Worm (Caenorhabditis elegans) whole organism, young adult: ENCODE results near the gene unc-10.

Experiments
- B0336.3 ChIP-seq: fragments of 200-800 bp; sonication (Bioruptor generic); IDR thresholded peaks from 2 replicates; pipeline ENCODE4 v1.3.6; 2022; ENCODE audit warnings: missing genetic modification characterization, missing compliant biosample characterization
- C17E4.6 ChIP-seq: fragments of 200-800 bp; sonication (Bioruptor generic); IDR thresholded peaks from 2 replicates; pipeline ENCODE4 v1.3.6; 2022; ENCODE audit warnings: missing genetic modification reagents, missing genetic modification characterization, missing compliant biosample characterization
- D2030.7 ChIP-seq: fragments of 200-800 bp; sonication (Bioruptor generic); IDR thresholded peaks from 2 replicates; pipeline ENCODE4 v1.3.6; 2022; ENCODE audit warnings: missing genetic modification reagents, missing genetic modification characterization, missing compliant biosample characterization
- F10E7.11 ChIP-seq: sonication (generic microtip); optimal IDR thresholded peaks from 2 replicates; lab custom pipeline; 2017; ENCODE audit warnings: mild to moderate bottlenecking, missing genetic modification characterization, moderate library complexity, missing compliant biosample characterization
- F23B12.7 ChIP-seq: sonication (generic microtip); optimal IDR thresholded peaks from 2 replicates; lab custom pipeline; 2017; ENCODE audit warnings: missing genetic modification characterization, mild to moderate bottlenecking, missing compliant biosample characterization, antibody characterized with exemption, moderate library complexity; ENCODE audit not compliant: insufficient read depth
- F55B11.4 ChIP-seq: sonication (generic microtip); optimal IDR thresholded peaks from 2 replicates; lab custom pipeline; 2016; ENCODE audit warnings: missing compliant biosample characterization, missing genetic modification characterization, borderline replicate concordance; ENCODE audit not compliant: insufficient read depth
- F57C9.4 ChIP-seq: sonication (generic microtip); optimal IDR thresholded peaks from 2 replicates; lab custom pipeline; 2017; ENCODE audit warnings: mild to moderate bottlenecking, missing genetic modification characterization, missing compliant biosample characterization
- K12H6.12 ChIP-seq: fragments of 200-800 bp; sonication (Bioruptor generic); optimal IDR thresholded peaks from 2 replicates; lab custom pipeline; 2018; ENCODE audit warnings: mild to moderate bottlenecking, missing genetic modification characterization, missing compliant biosample characterization
- Y53G8AR.9 ChIP-seq: fragments of 200-800 bp; sonication (Bioruptor generic); conservative IDR thresholded peaks from 2 replicates; pipeline ENCODE4 v1.3.6; 2022; ENCODE audit warnings: missing genetic modification reagents, missing genetic modification characterization, missing compliant biosample characterization
- Y95B8A.8 ChIP-seq: fragments of 200-800 bp; sonication (Bioruptor generic); IDR thresholded peaks from 2 replicates; pipeline ENCODE4 v1.3.6; 2022; ENCODE audit warnings: missing genetic modification reagents, missing genetic modification characterization, missing compliant biosample characterization
- aptf-2 ChIP-seq: fragments of 200-800 bp; sonication (Bioruptor generic); conservative IDR thresholded peaks from 2 replicates; pipeline ENCODE4 v1.3.6; 2022; ENCODE audit warnings: missing genetic modification reagents, missing genetic modification characterization, missing compliant biosample characterization
- athp-1 ChIP-seq: sonication (generic microtip); optimal IDR thresholded peaks from 2 replicates; lab custom pipeline; 2017; ENCODE audit warnings: mild to moderate bottlenecking, missing genetic modification characterization, missing compliant biosample characterization
- attf-5 ChIP-seq: fragments of 200-800 bp; sonication (Bioruptor generic); optimal IDR thresholded peaks from 2 replicates; lab custom pipeline; 2018; ENCODE audit warnings: mild to moderate bottlenecking, missing genetic modification characterization, missing compliant biosample characterization
- bed-1 ChIP-seq: fragments of 200-800 bp; sonication (Bioruptor generic); IDR thresholded peaks from 2 replicates; pipeline ENCODE4 v1.3.6; 2022; ENCODE audit warnings: missing genetic modification reagents, missing genetic modification characterization, missing compliant biosample characterization
- cebp-2 ChIP-seq: fragments of 200-800 bp; sonication (Bioruptor generic); IDR thresholded peaks from 2 replicates; pipeline ENCODE4 v1.3.6; 2022; ENCODE audit warnings: missing genetic modification characterization, missing compliant biosample characterization
- ceh-27 ChIP-seq: fragments of 200-800 bp; sonication (Bioruptor generic); optimal IDR thresholded peaks from 2 replicates; lab custom pipeline; 2018; ENCODE audit warnings: mild to moderate bottlenecking, missing genetic modification characterization, moderate library complexity, missing compliant biosample characterization
- ceh-40 ChIP-seq: fragments of 200-800 bp; sonication (Bioruptor generic); IDR thresholded peaks from 2 replicates; pipeline ENCODE4 v1.3.6; 2022; ENCODE audit warnings: missing genetic modification characterization, missing compliant biosample characterization
- ceh-58 ChIP-seq: fragments of 200-800 bp; sonication (Bioruptor generic); IDR thresholded peaks from 2 replicates; pipeline ENCODE4 v1.3.6; 2022; ENCODE audit warnings: missing genetic modification characterization, missing compliant biosample characterization
- ceh-91 ChIP-seq: fragments of 200-800 bp; sonication (Bioruptor generic); IDR thresholded peaks from 2 replicates; pipeline ENCODE4 v1.3.6; 2022; ENCODE audit warnings: missing genetic modification reagents, missing genetic modification characterization, missing compliant biosample characterization
- chd-7 ChIP-seq: sonication (generic microtip); optimal IDR thresholded peaks from 2 replicates; lab custom pipeline; 2016; ENCODE audit warnings: mild to moderate bottlenecking, missing genetic modification characterization, moderate library complexity, missing compliant biosample characterization
- dox-1 ChIP-seq: fragments of 200-800 bp; sonication (Bioruptor generic); IDR thresholded peaks from 2 replicates; pipeline ENCODE4 v1.3.6; 2022; ENCODE audit warnings: missing genetic modification reagents, missing genetic modification characterization, missing compliant biosample characterization
- dpl-1 ChIP-seq: fragments of 150-350 bp; optimal IDR thresholded peaks from 2 replicates; lab custom pipeline; 2014; ENCODE audit warnings: missing biosample characterization, missing genetic modification reagents, missing genetic modification characterization
- efl-1 ChIP-seq: fragments of 150-350 bp; optimal IDR thresholded peaks from 2 replicates; lab custom pipeline; 2014; ENCODE audit warnings: missing biosample characterization, missing genetic modification reagents, missing genetic modification characterization
- egl-18 ChIP-seq: fragments of 200-800 bp; sonication (Bioruptor generic); IDR thresholded peaks from 2 replicates; pipeline ENCODE4 v1.3.6; 2022; ENCODE audit warnings: missing genetic modification reagents, missing genetic modification characterization, missing compliant biosample characterization
- egrh-3 ChIP-seq: fragments of 200-800 bp; sonication (Bioruptor generic); IDR thresholded peaks from 2 replicates; pipeline ENCODE4 v1.3.6; 2022; ENCODE audit warnings: missing genetic modification reagents, missing genetic modification characterization, missing compliant biosample characterization
- ekl-4 ChIP-seq: fragments of 200-800 bp; sonication (Bioruptor generic); IDR thresholded peaks from 2 replicates; pipeline ENCODE4 v1.3.6; 2022; ENCODE audit warnings: missing genetic modification reagents, missing genetic modification characterization, missing compliant biosample characterization
- ets-4 ChIP-seq: fragments of 200-800 bp; sonication (Bioruptor generic); optimal IDR thresholded peaks from 2 replicates; lab custom pipeline; 2018; ENCODE audit warnings: mild to moderate bottlenecking, missing genetic modification characterization, missing compliant biosample characterization
- gei-17 ChIP-seq: fragments of 200-800 bp; sonication (Bioruptor generic); optimal IDR thresholded peaks from 2 replicates; lab custom pipeline; 2018; ENCODE audit warnings: mild to moderate bottlenecking, missing genetic modification characterization, missing compliant biosample characterization
- hmg-20 ChIP-seq: fragments of 200-800 bp; sonication (Bioruptor generic); IDR thresholded peaks from 2 replicates; pipeline ENCODE4 v1.3.6; 2022; ENCODE audit warnings: missing genetic modification reagents, missing genetic modification characterization, missing compliant biosample characterization
- hsf-1 ChIP-seq: fragments of 200-800 bp; sonication (Bioruptor generic); IDR thresholded peaks from 2 replicates; pipeline ENCODE4 v1.3.6; 2022; ENCODE audit warnings: missing genetic modification reagents, missing genetic modification characterization, missing compliant biosample characterization
- lag-1 ChIP-seq: fragments of 200-800 bp; sonication (Bioruptor generic); IDR thresholded peaks from 2 replicates; pipeline ENCODE4 v1.3.6; 2022; ENCODE audit warnings: missing genetic modification reagents, missing genetic modification characterization, missing compliant biosample characterization
- lin-40 ChIP-seq: sonication (generic microtip); optimal IDR thresholded peaks from 2 replicates; lab custom pipeline; 2016; ENCODE audit warnings: missing genetic modification characterization, mild to moderate bottlenecking, missing compliant biosample characterization, missing genotype, missing genetic modification reagents
- lir-1 ChIP-seq: fragments of 200-800 bp; sonication (Bioruptor generic); conservative IDR thresholded peaks from 2 replicates; pipeline ENCODE4 v1.3.6; 2022; ENCODE audit warnings: missing genetic modification reagents, missing genetic modification characterization, missing compliant biosample characterization
- madf-6 ChIP-seq: fragments of 200-800 bp; sonication (Bioruptor generic); IDR thresholded peaks from 2 replicates; pipeline ENCODE4 v1.3.6; 2022; ENCODE audit warnings: missing genetic modification reagents, missing genetic modification characterization, missing compliant biosample characterization
- mes-4 ChIP-seq: sonication (generic microtip); optimal IDR thresholded peaks from 2 replicates; lab custom pipeline; 2016; ENCODE audit warnings: missing genotype, missing genetic modification characterization, missing compliant biosample characterization
- nhr-27 ChIP-seq: fragments of 200-800 bp; sonication (Bioruptor generic); optimal IDR thresholded peaks from 2 replicates; lab custom pipeline; 2018; ENCODE audit warnings: mild to moderate bottlenecking, missing genetic modification characterization, moderate library complexity, missing compliant biosample characterization
- nhr-90 ChIP-seq: sonication (generic microtip); optimal IDR thresholded peaks from 2 replicates; lab custom pipeline; 2016; ENCODE audit warnings: missing genotype, mild to moderate bottlenecking, missing genetic modification characterization, missing compliant biosample characterization
- pbrm-1 ChIP-seq: fragments of 200-800 bp; sonication (Bioruptor generic); IDR thresholded peaks from 2 replicates; pipeline ENCODE4 v1.3.6; 2022; ENCODE audit warnings: missing genetic modification reagents, missing genetic modification characterization, missing compliant biosample characterization
- rcor-1 ChIP-seq: fragments of 200-800 bp; sonication (Bioruptor generic); IDR thresholded peaks from 2 replicates; pipeline ENCODE4 v1.3.6; 2022; ENCODE audit warnings: missing genetic modification reagents, missing genetic modification characterization, missing compliant biosample characterization
- rec-8 ChIP-seq, 2 experiments: sonication (generic microtip); optimal IDR thresholded peaks; 2 replicates each; lab custom pipeline; 2016; ENCODE audit warnings: mild to moderate bottlenecking in 2 of 2, missing genetic modification characterization in 2 of 2, missing genetic modification reagents in 2 of 2, missing genotype in 2 of 2, missing biosample characterization in 1 of 2, missing compliant biosample characterization in 1 of 2, moderate library complexity in 1 of 2
- repo-1 ChIP-seq: sonication (generic microtip); optimal IDR thresholded peaks from 2 replicates; lab custom pipeline; 2017; ENCODE audit warnings: mild to moderate bottlenecking, missing genetic modification characterization, missing compliant biosample characterization
- rpc-1 ChIP-seq, 2 experiments: fragments of 150-350 bp in 1 of 2; sonication (generic microtip) in 1 of 2; optimal IDR thresholded peaks; 2 replicates each; lab custom pipeline; 2014 to 2018; ENCODE audit warnings: missing biosample characterization in 1 of 2, missing genetic modification characterization in 1 of 2, missing genetic modification reagents in 1 of 2, missing genotype in 1 of 2
- snpc-1.3 ChIP-seq: sonication (generic microtip); optimal IDR thresholded peaks from 2 replicates; lab custom pipeline; 2017; ENCODE audit warnings: missing genetic modification characterization, mild to moderate bottlenecking, missing compliant biosample characterization, antibody characterized with exemption, moderate library complexity, missing genotype, missing genetic modification reagents; ENCODE audit not compliant: insufficient read depth
- tbp1 ChIP-seq: fragments of 200-800 bp; sonication (Bioruptor generic); optimal IDR thresholded peaks from 2 replicates; lab custom pipeline; 2018; ENCODE audit warnings: mild to moderate bottlenecking, missing genetic modification characterization, missing compliant biosample characterization
- unc-130 ChIP-seq: sonication (generic microtip); optimal IDR thresholded peaks from 2 replicates; lab custom pipeline; 2016; ENCODE audit warnings: missing genetic modification reagents, missing genetic modification characterization, missing compliant biosample characterization
- unc-62 ChIP-seq: fragments of 150-350 bp; optimal IDR thresholded peaks from 2 replicates; lab custom pipeline; 2014; ENCODE audit warnings: missing biosample characterization, missing genetic modification reagents, missing genetic modification characterization
- zfh-2 ChIP-seq: fragments of 200-800 bp; sonication (Bioruptor generic); conservative IDR thresholded peaks from 2 replicates; pipeline ENCODE4 v1.3.6; 2022; ENCODE audit warnings: missing genetic modification reagents, missing genetic modification characterization, missing compliant biosample characterization
- ztf-18 ChIP-seq: sonication (generic microtip); optimal IDR thresholded peaks from 2 replicates; lab custom pipeline; 2016; ENCODE audit warnings: missing genotype, mild to moderate bottlenecking, missing genetic modification characterization, missing compliant biosample characterization

The unc-10 gene

ce11 chrX:7323604-7324003, 43.5 kb upstream of the unc-10 start (continued):
- TF ChIP-seq aptf-2 (GFP tag; lab: Robert Waterston, UW), result no peak
- TF ChIP-seq Y95B8A.8 (GFP tag; lab: Robert Waterston, UW), result no peak
- no peak for TF ChIP-seq F55B11.4 (tag; lab: Kevin White, UChicago)
- TF ChIP-seq F23B12.7, result peak; percentile 46
- TF ChIP-seq egl-18 (GFP tag; lab: Robert Waterston, UW), result no peak
- TF ChIP-seq unc-62 (GFP tag; lab: Kevin White, UChicago), result no peak
- TF ChIP-seq tbp1, result peak; percentile 93
- TF ChIP-seq B0336.3 (GFP tag; lab: Robert Waterston, UW), result 0 out of 2 replicates have a peak, but pooled peaks have one; percentile 20
- TF ChIP-seq snpc-1.3, result peak; percentile 72
- peak; percentile 8 to 79 for TF ChIP-seq rec-8 (tag; optimal IDR thresholded peaks at IDR 0.05; lab: Kevin White, UChicago)
- TF ChIP-seq ceh-40, result peak; percentile 88
- TF ChIP-seq F57C9.4 (tag; lab: Kevin White, UChicago), result no peak
- TF ChIP-seq gei-17 (GFP tag; lab: Kevin White, UChicago), result no peak
- TF ChIP-seq ceh-58, result no peak
- TF ChIP-seq F10E7.11, result no peak
- peak; percentile 37; the same call in 1 of the 2 replicates for TF ChIP-seq ekl-4 (GFP tag; lab: Robert Waterston, UW)
- no peak for TF ChIP-seq C17E4.6 (GFP tag; lab: Robert Waterston, UW)
- TF ChIP-seq dox-1 (GFP tag; lab: Robert Waterston, UW), result no peak; the same call in 1 of the 2 replicates
- TF ChIP-seq D2030.7 (GFP tag; lab: Robert Waterston, UW), result no peak; the same call in 1 of the 2 replicates
- no peak for TF ChIP-seq egrh-3 (GFP tag; lab: Robert Waterston, UW)
- 0 out of 2 replicates have a peak, but pooled peaks have one; percentile 69 for TF ChIP-seq bed-1
- TF ChIP-seq lir-1 (GFP tag; lab: Robert Waterston, UW), result no peak
- TF ChIP-seq rpc-1 (optimal IDR thresholded peaks at IDR 0.05; lab: Kevin White, UChicago), result peak; percentile 87
- TF ChIP-seq rpc-1 (tag; optimal IDR thresholded peaks at IDR 0.05; lab: Kevin White, UChicago), result peak; percentile 88
- peak; percentile 81 for TF ChIP-seq nhr-90 (tag; lab: Kevin White, UChicago)
- peak; percentile 0 for TF ChIP-seq K12H6.12 (tag; lab: Kevin White, UChicago)
- peak; percentile 60 for TF ChIP-seq athp-1 (tag; lab: Kevin White, UChicago)
- TF ChIP-seq nhr-27 (tag; lab: Kevin White, UChicago), result no peak
- TF ChIP-seq Y53G8AR.9 (GFP tag; lab: Robert Waterston, UW), result no peak
- 0 out of 2 replicates have a peak, but pooled peaks have one; percentile 40 for TF ChIP-seq hmg-20 (GFP tag; lab: Robert Waterston, UW)
- TF ChIP-seq chd-7 (tag; lab: Kevin White, UChicago), result peak; percentile 67
- no peak for TF ChIP-seq efl-1 (GFP tag; lab: Kevin White, UChicago)
- no peak for TF ChIP-seq mes-4
- TF ChIP-seq repo-1, result no peak
- TF ChIP-seq cebp-2 (GFP tag; lab: Robert Waterston, UW), result no peak
- TF ChIP-seq hsf-1 (GFP tag; lab: Robert Waterston, UW), result no peak
- peak; percentile 39; the same call in 1 of the 2 replicates for TF ChIP-seq madf-6 (GFP tag; lab: Robert Waterston, UW)
- TF ChIP-seq lag-1, result no peak
- no peak for TF ChIP-seq zfh-2 (GFP tag; lab: Robert Waterston, UW)
- TF ChIP-seq lin-40, result peak; percentile 40
- TF ChIP-seq ets-4 (GFP tag; lab: Kevin White, UChicago), result peak; percentile 18
- TF ChIP-seq ceh-27, result peak; percentile 11
- peak; percentile 60 for TF ChIP-seq rcor-1
- TF ChIP-seq unc-130 (GFP tag; lab: Kevin White, UChicago), result no peak
- no peak for TF ChIP-seq dpl-1
- TF ChIP-seq ztf-18 (tag; lab: Kevin White, UChicago), result peak; percentile 61
- 0 out of 2 replicates have a peak, but pooled peaks have one; percentile 27 for TF ChIP-seq ceh-91
- TF ChIP-seq pbrm-1 (GFP tag; lab: Robert Waterston, UW), result peak; percentile 78
- TF ChIP-seq attf-5 (GFP tag; lab: Kevin White, UChicago), result peak; percentile 44
